Fruit fly (Drosophila melanogaster) whole organism, larva: ENCODE measurements around the gene CG6051.
A peak's percentile ranks its signal among the peaks of the same experiment; 100 is the strongest.

Source experiments
- noc ChIP-seq: fragments of 200-800 bp; sonication (Bioruptor generic); optimal IDR thresholded peaks from 3 replicates; lab custom pipeline; 2019; ENCODE audit warnings: missing biosample characterization, mild to moderate bottlenecking, missing genetic modification characterization, moderate library complexity

Gene CG6051

dm6 chr3R:27162824-27163223, 12.0 kb upstream of the CG6051 start, which contains the start of gene ppk31:
ppk31 (plus strand) TSS chr3R:27163124.
- TF ChIP-seq noc, result no peak

- TF ChIP-seq noc, result no peak
These were observed 10.0 kb upstream of the CG6051 start, which contains the start of gene CG5909 for dm6 chr3R:27160858-27161257. CG5909 (plus strand) TSS chr3R:27161158.

DNA sequence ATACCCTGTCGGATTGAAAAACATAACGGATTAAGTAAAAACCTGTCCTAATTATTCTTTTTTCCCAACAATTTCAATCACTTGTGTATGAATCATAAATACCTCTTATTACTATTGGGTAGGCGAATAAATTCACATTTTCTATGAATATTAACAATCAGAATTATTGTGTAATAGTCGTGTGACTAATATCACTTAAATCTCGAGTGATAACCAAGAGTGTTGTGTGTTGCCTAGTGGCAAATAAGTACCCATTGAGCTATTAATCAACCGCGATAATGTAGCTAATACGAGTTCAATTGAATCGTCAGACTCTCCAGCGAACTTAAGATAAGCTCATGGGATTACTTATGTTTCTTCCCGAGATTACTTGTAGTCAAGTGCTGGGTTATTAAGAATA, 9.0 kb upstream of the CG6051 start:
- TF ChIP-seq noc, result no peak

dm6 chr3R:27157814-27158213, 6.9 kb upstream of the CG6051 start, which contains the start of gene grass:
grass (plus strand) TSS chr3R:27157948.
- peak; percentile 33 for TF ChIP-seq noc

DNA sequence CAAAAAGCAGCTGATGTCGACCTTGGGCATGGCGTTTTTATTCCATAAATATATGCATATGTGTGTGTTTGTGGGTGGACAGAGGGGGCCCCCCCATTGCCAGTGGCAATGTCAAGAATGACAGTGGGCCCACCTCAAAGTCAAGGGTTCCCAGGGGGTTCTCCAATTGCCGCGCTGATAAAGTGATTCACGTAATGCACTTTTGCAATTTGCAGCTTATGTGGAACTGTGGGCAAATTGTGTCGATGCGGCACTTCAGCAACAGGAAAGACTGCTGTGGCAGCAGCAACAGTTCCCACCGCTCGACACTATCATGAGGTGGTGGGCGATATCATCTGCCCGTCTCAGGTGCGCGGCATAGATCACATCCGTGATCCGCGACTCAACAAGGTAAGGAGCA, 3.1 kb upstream of the CG6051 start:
- no peak for TF ChIP-seq noc

dm6 chr3R:27153062-27153878, 2.4 kb upstream of the CG6051 start:
- peak; percentile 78 for TF ChIP-seq noc

DNA sequence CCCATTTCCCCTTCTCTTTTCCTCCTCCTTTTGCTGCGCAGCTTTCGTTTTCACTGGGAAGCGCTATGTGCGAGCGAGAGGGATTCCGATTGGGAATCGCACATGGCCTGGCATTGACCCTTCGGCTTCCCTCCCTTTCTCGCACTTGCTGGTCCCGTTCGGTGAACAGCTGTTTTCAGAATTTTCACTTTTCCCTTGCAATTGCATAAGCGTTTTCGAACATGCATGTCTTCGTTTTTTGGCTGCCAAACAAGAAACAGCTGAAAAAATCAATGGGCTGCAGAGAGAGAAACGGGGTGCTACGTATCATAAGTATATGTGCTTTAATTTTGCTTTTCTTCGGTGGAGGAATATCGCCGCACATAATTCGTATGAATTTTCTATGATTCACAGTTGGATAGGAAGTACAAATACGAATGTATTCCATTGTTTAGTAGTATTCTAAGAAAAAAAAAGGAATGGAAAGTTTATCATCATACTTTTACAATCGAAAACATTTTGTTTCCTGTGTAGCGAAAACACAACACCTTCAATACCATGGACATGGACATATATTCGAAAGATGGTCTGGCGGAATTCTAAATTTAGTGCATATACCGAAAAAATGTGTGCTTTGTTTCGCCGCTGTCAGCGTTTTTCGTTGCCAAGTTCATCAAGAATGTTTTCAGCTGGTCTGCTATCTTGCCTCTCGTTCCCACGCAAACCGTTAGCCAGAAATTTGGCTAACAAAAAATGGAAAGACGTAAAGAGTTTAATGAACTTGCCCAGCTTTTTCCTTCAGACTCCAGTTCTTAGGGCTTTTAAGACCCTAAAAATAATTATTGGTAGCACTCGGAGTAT, 1.5 kb upstream of the CG6051 start:
- peak; percentile 72 for TF ChIP-seq noc

dm6 chr3R:27151516-27151823, 601 bp upstream of the CG6051 start, which contains the start of gene Men-b:
Men-b (plus strand) TSS chr3R:27151662.
- TF ChIP-seq noc, result no peak

- no peak for TF ChIP-seq noc
These were observed 789 bp downstream of the CG6051 start for dm6 chr3R:27149884-27150676.

DNA sequence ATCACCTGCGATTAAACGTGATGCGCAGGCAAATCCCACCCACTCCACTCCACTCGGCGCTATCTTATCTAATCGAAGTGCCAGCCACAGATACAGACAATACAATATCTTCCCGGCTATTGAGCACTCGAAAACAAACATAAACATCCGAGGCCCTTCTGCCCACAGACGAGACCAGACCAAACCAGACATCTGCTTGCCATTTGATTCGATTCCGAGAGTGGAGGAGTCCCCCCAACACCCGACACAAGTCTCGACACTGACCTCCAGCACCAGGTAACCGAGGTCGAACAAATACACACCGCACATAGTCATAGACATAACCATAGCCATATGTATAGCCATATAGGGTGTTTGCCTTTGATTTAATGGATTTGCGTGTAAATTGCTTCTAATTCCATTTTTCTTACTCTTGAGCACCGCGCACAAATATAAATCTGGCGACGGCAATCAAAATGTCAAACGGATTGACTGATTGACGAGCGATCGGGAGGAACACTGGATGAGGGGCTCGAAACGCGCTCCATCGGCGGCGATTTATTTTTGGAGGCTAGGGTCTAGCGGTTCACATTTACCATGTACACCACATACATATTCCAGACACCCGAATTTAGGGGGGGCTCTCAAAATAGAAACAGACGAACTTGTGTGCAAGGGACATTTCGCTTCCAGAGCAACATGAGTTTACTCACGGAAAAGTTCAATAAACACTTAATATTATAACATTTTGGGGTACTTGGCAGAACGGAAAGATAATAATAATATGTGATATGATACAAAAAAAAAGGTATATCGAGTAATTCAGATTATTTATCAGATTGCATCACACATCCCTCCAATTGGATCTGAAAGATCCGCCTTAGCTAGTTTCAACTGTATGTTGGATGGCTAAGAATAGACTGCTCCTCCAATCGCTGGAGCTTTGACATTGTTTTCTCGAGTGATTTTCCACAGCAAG, 1.8 kb downstream of the CG6051 start:
- peak; percentile 6 for TF ChIP-seq noc

dm6 chr3R:27139963-27140362, 10.9 kb downstream of the CG6051 start:
- TF ChIP-seq noc, result no peak

- TF ChIP-seq noc, result no peak
These were observed 12.2 kb downstream of the CG6051 start for dm6 chr3R:27138700-27139099.

DNA sequence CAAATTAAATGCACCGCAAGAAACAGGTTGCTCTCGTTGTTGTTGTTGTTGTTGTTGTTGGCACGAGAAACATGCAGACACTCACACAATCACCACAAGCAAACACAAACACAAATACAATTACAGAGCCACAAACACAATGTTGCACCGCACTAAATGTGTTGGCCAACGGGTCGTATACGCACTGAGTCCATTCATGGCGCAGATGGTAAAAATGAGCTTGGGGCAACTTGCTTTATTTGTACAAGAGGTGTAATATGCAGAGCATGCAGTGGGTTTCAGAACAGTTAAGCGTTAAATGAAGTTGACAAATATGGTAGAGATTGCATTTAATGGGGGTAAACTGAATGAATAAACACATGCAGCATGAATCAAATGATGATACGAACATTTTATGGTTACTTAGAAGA, 12.9 kb downstream of the CG6051 start:
- TF ChIP-seq noc, result no peak

dm6 chr3R:27135692-27136641, 14.9 kb downstream of the CG6051 start:
- no peak for TF ChIP-seq noc
